Worm (Caenorhabditis elegans) whole organism, young adult: ENCODE results near the gene B0507.3.

Source experiments
- akir-1 ChIP-seq: fragments of 200-800 bp; sonication (Bioruptor generic); optimal IDR thresholded peaks from 2 replicates; lab custom pipeline; 2018; ENCODE audit warnings: mild to moderate bottlenecking, missing genetic modification characterization, moderate library complexity, missing compliant biosample characterization
- attf-5 ChIP-seq: fragments of 200-800 bp; sonication (Bioruptor generic); optimal IDR thresholded peaks from 2 replicates; lab custom pipeline; 2018; ENCODE audit warnings: mild to moderate bottlenecking, missing genetic modification characterization, missing compliant biosample characterization
- bed-1 ChIP-seq: fragments of 200-800 bp; sonication (Bioruptor generic); IDR thresholded peaks from 2 replicates; pipeline ENCODE4 v1.3.6; 2022; ENCODE audit warnings: missing genetic modification reagents, missing genetic modification characterization, missing compliant biosample characterization
- cebp-1 ChIP-seq, 2 experiments: fragments of 200-800 bp in 1 of 2; sonication (Bioruptor generic) in 1 of 2; sonication (generic microtip) in 1 of 2; IDR thresholded peaks in 1 of 2; optimal IDR thresholded peaks in 1 of 2; 2 replicates each; pipeline versions ENCODE4 v1.3.6 to Lab custom; 2017 to 2022; ENCODE audit warnings: missing compliant biosample characterization in 2 of 2, missing genetic modification characterization in 2 of 2, mild to moderate bottlenecking in 1 of 2, missing genetic modification reagents in 1 of 2, moderate library complexity in 1 of 2
- ceh-40 ChIP-seq: fragments of 200-800 bp; sonication (Bioruptor generic); IDR thresholded peaks from 2 replicates; pipeline ENCODE4 v1.3.6; 2022; ENCODE audit warnings: missing genetic modification characterization, missing compliant biosample characterization
- snpc-3.4 ChIP-seq: sonication (generic microtip); optimal IDR thresholded peaks from 2 replicates; lab custom pipeline; 2017; ENCODE audit warnings: missing genetic modification characterization, mild to moderate bottlenecking, missing compliant biosample characterization, antibody characterized with exemption, moderate library complexity, missing genotype, missing genetic modification reagents
- tlf-1 ChIP-seq: fragments of 200-800 bp; sonication (Bioruptor generic); optimal IDR thresholded peaks from 2 replicates; lab custom pipeline; 2018; ENCODE audit warnings: mild to moderate bottlenecking, missing genetic modification characterization, missing compliant biosample characterization
- zfh-2 ChIP-seq: fragments of 200-800 bp; sonication (Bioruptor generic); conservative IDR thresholded peaks from 2 replicates; pipeline ENCODE4 v1.3.6; 2022; ENCODE audit warnings: missing genetic modification reagents, missing genetic modification characterization, missing compliant biosample characterization

DNA sequence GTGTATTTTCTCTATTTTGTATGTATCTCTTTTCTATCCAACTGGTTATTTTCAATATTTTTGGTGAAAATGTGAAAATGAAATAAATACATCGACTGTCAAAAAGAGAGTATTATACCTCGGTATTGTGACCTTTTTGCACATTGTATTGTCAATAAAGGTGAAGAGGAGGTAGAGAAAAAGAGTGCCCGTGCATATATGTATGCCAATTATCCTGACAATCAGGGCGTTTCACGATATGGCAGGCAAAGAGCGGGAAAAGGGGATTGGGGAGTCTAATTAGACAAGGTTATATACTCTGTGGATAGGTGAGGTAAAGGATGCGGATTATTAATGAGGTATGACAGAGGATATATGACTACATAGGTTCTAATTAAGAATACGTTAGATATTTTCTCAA lies 28.2 kb downstream of the B0507.3 start:
- TF ChIP-seq tlf-1 (GFP tag; lab: Kevin White, UChicago) (no peak), akir-1 (GFP tag; lab: Kevin White, UChicago) (no peak), cebp-1 (GFP tag; IDR thresholded peaks at IDR 0.05; lab: Robert Waterston, UW) (no peak), cebp-1 (tag; optimal IDR thresholded peaks at IDR 0.05; lab: Kevin White, UChicago) (no peak), zfh-2 (GFP tag; lab: Robert Waterston, UW) (no peak), ceh-40 (GFP tag; lab: Robert Waterston, UW) (no peak), bed-1 (GFP tag; lab: Robert Waterston, UW) (no peak), attf-5 (no peak), snpc-3.4 (tag; lab: Kevin White, UChicago) (no peak)
